Worm (Caenorhabditis elegans) whole organism, dauer: ENCODE results near the gene C29F7.1.

Experiments used
- unc-62 ChIP-seq: sonication (generic microtip); optimal IDR thresholded peaks from 2 replicates; lab custom pipeline; 2017; ENCODE audit warnings: missing biosample characterization, missing genetic modification reagents, missing genetic modification characterization

C29F7.1 gene

ce11 chrX:13451578-13451977 lies 41.8 kb downstream of the C29F7.1 start, which contains the start of gene F02D10.6:
Gene F02D10.6, minus strand, starts transcription at chrX:13451678.
- no peak for TF ChIP-seq unc-62 (GFP tag; lab: Kevin White, UChicago)

- TF ChIP-seq unc-62 (GFP tag; lab: Kevin White, UChicago): no peak
These were observed 46.7 kb downstream of the C29F7.1 start, which contains the start of gene flr-1 for ce11 chrX:13456442-13456841. Gene flr-1, minus strand, starts transcription at chrX:13456542.

- TF ChIP-seq unc-62 (GFP tag; lab: Kevin White, UChicago): no peak
These were observed 52.8 kb downstream of the C29F7.1 start, which contains the start of gene F02D10.3 for ce11 chrX:13462519-13462918. Gene F02D10.3, minus strand, starts transcription at chrX:13462619.

DNA sequence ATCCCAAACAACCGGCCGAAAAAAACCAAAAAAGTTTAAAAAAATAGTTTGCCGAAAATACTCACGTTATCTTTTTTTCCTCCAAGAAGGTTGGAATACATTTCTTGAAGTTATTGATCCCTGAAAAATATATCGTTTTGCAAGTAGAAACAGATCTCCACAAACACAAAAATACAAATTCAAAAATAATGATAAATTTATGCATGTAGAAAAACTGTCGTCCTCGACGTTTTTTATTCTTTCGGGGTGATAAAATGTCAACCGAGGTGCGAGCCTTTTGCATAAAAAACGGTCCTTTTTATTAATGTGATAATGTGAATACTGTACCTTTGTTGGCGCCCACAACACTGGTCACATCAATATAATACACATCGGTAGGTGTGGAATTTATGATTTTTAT lies 54.1 kb downstream of the C29F7.1 start, which contains the start of gene F02D10.2:
F02D10.2 (minus strand) TSS at position 101 of the 400 bp plus-strand sequence.
- TF ChIP-seq unc-62 (GFP tag; lab: Kevin White, UChicago): no peak
